Worm (Caenorhabditis elegans): ENCODE results near the gene ced-2.
"Not testable (repeated sequence)": the region's sequence is repeated elsewhere in the genome, so short reads cannot be mapped to it uniquely, and the experiment has no call there.

The ced-2 gene

ce11 chrIV:1601357-1601756 lies 4.2 kb downstream of the ced-2 start, which contains the start of gene set-23:
set-23 (plus strand) TSS chrIV:1601657.
- TF ChIP-seq aha-1 (tag) (no peak), nhr-10 (tag; optimal IDR thresholded peaks at IDR 0.05) (no peak), T20F7.1 (GFP tag; optimal IDR thresholded peaks at IDR 0.05) (no peak), nhr-28 (tag; optimal IDR thresholded peaks at IDR 0.05) (no peak), mep-1 (tag; optimal IDR thresholded peaks at IDR 0.05) (no peak), sdz-12 (GFP tag; optimal IDR thresholded peaks at IDR 0.05) (no peak), gei-8 (GFP tag; optimal IDR thresholded peaks at IDR 0.05) (no peak)

ce11 chrIV:1602936-1603457 lies 5.9 kb downstream of the ced-2 start:
- TF ChIP-seq F44E2.7 (GFP tag; IDR thresholded peaks at IDR 0.05): no peak
- no peak for TF ChIP-seq aly-2 (tag; optimal IDR thresholded peaks at IDR 0.05)
- TF ChIP-seq F49E8.2 (tag; optimal IDR thresholded peaks at IDR 0.05; ENCODE audit: borderline replicate concordance): no peak
- no peak for TF ChIP-seq zip-2 (tag; optimal IDR thresholded peaks at IDR 0.05)
- TF ChIP-seq aha-1 (tag): peak; percentile 95
- TF ChIP-seq nhr-10 (tag; optimal IDR thresholded peaks at IDR 0.05): no peak
- no peak for TF ChIP-seq Y105C5A.15 (GFP tag; IDR thresholded peaks at IDR 0.05)
- no peak for TF ChIP-seq dpl-1 (GFP tag; optimal IDR thresholded peaks at IDR 0.05)
- no peak for TF ChIP-seq ceh-62 (tag; optimal IDR thresholded peaks at IDR 0.05)
- peak; percentile 87 for TF ChIP-seq ceh-28 (tag; optimal IDR thresholded peaks at IDR 0.05)

- peak in 1 of 2 experiments; percentile 91 for TF ChIP-seq unc-62 (GFP tag; optimal IDR thresholded peaks at IDR 0.05 in 1 of 2)
- TF ChIP-seq unc-62 (tag; optimal IDR thresholded peaks at IDR 0.05): no peak
- no peak for TF ChIP-seq tra-1 (GFP tag; IDR thresholded peaks at IDR 0.05)
- TF ChIP-seq zip-11 (GFP tag; IDR thresholded peaks at IDR 0.05): no peak
These were observed 8.2 kb downstream of the ced-2 start, which contains the start of gene Y41D4B.11 for ce11 chrIV:1605276-1605762. Y41D4B.11 (plus strand) TSS chrIV:1605712.

- TF ChIP-seq aha-1 (tag); D1046.2 (GFP tag; IDR thresholded peaks at IDR 0.05); Y75B8A.6 (GFP tag; IDR thresholded peaks at IDR 0.05): not testable (repeated sequence)
These were observed 12.9 kb downstream of the ced-2 start, which contains the start of gene dsl-3 for ce11 chrIV:1609973-1610372. dsl-3 (plus strand) TSS chrIV:1610273.

ce11 chrIV:1613592-1613991 lies 16.5 kb downstream of the ced-2 start, which contains the start of gene nhr-122:
nhr-122 (plus strand) TSS chrIV:1613892.
- no peak for TF ChIP-seq egl-43 (GFP tag; IDR thresholded peaks at IDR 0.05)
- TF ChIP-seq pha-4 (GFP tag; IDR thresholded peaks at IDR 0.05): no peak
- no peak for TF ChIP-seq pha-4 (tag; optimal IDR thresholded peaks at IDR 0.05)
- TF ChIP-seq tra-1 (GFP tag; IDR thresholded peaks at IDR 0.05): no peak
- TF ChIP-seq fkh-10 (GFP tag; optimal IDR thresholded peaks at IDR 0.05): no peak
- TF ChIP-seq zip-11 (GFP tag; IDR thresholded peaks at IDR 0.05): no peak
- TF ChIP-seq Y105C5A.15 (GFP tag; IDR thresholded peaks at IDR 0.05): no peak
- TF ChIP-seq aha-1 (tag): peak; percentile 9
- TF ChIP-seq mdl-1 (tag; optimal IDR thresholded peaks at IDR 0.05): peak in 1 of 2 experiments; percentile 36
- TF ChIP-seq nhr-41 (GFP tag; IDR thresholded peaks at IDR 0.05): no peak
- no peak for TF ChIP-seq lsy-2 (tag; optimal IDR thresholded peaks at IDR 0.05)
- TF ChIP-seq dve-1 (tag; optimal IDR thresholded peaks at IDR 0.05; ENCODE audit: insufficient read depth): peak; percentile 21
- TF ChIP-seq mes-2 (tag; optimal IDR thresholded peaks at IDR 0.05; ENCODE audit: poor library complexity, severe bottlenecking): peak; percentile 30
- peak; percentile 12 for TF ChIP-seq hlh-30 (tag; optimal IDR thresholded peaks at IDR 0.05; ENCODE audit: insufficient read depth)
- TF ChIP-seq skn-1 (tag; optimal IDR thresholded peaks at IDR 0.05): no peak
- TF ChIP-seq nhr-6 (tag; optimal IDR thresholded peaks at IDR 0.05): no peak
- no peak for TF ChIP-seq ces-1 (GFP tag; optimal IDR thresholded peaks at IDR 0.05)
- no peak for TF ChIP-seq F44E2.7 (GFP tag; IDR thresholded peaks at IDR 0.05)
